Fruit fly (Drosophila melanogaster) whole organism, pupa: ENCODE results near the gene CG42395.

Experiments
- CG10348 ChIP-seq: fragments of 200-800 bp; sonication (Bioruptor generic); IDR thresholded peaks from 2 replicates; pipeline ENCODE4 v1.3.6; 2022; ENCODE audit warnings: missing biosample characterization, missing genetic modification characterization
- CG12605 ChIP-seq: fragments of 200-800 bp; sonication (Bioruptor generic); IDR thresholded peaks from 2 replicates; pipeline ENCODE4 v1.3.6; 2022; ENCODE audit warnings: missing biosample characterization, missing genetic modification characterization
- CG13204 ChIP-seq: fragments of 200-800 bp; sonication (Bioruptor generic); optimal IDR thresholded peaks from 2 replicates; lab custom pipeline; 2018; ENCODE audit warnings: missing biosample characterization, mild to moderate bottlenecking, missing genetic modification characterization, moderate library complexity
- CG14655 ChIP-seq: fragments of 200-800 bp; sonication (Bioruptor generic); optimal IDR thresholded peaks from 3 replicates; lab custom pipeline; 2017; ENCODE audit warnings: mild to moderate bottlenecking, missing biosample characterization, missing genetic modification reagents, missing genetic modification characterization
- CG15710 ChIP-seq: fragments of 200-800 bp; sonication (Bioruptor generic); optimal IDR thresholded peaks from 2 replicates; lab custom pipeline; 2018; ENCODE audit warnings: missing biosample characterization, mild to moderate bottlenecking, missing genetic modification characterization, moderate library complexity
- CG17806 ChIP-seq: fragments of 200-800 bp; sonication (Bioruptor generic); optimal IDR thresholded peaks from 2 replicates; lab custom pipeline; 2018; ENCODE audit warnings: missing biosample characterization, mild to moderate bottlenecking, missing genetic modification characterization, moderate library complexity
- CG32121 ChIP-seq: fragments of 200-800 bp; sonication (Bioruptor generic); IDR thresholded peaks from 2 replicates; pipeline ENCODE4 v1.3.6; 2022; ENCODE audit warnings: missing biosample characterization, missing genetic modification characterization
- CG34367 ChIP-seq: fragments of 200-800 bp; sonication (Bioruptor generic); optimal IDR thresholded peaks from 2 replicates; lab custom pipeline; 2018; ENCODE audit warnings: missing biosample characterization, mild to moderate bottlenecking, missing genetic modification characterization
- CG4496 ChIP-seq: fragments of 200-800 bp; sonication (Bioruptor generic); IDR thresholded peaks from 3 replicates; pipeline ENCODE4 v1.3.6; 2022; ENCODE audit warnings: missing biosample characterization, missing genetic modification characterization
- CG8159 ChIP-seq: fragments of 200-800 bp; sonication (Bioruptor generic); optimal IDR thresholded peaks from 3 replicates; lab custom pipeline; 2018; ENCODE audit warnings: missing biosample characterization, mild to moderate bottlenecking, missing genetic modification characterization, moderate library complexity
- CG8301 ChIP-seq: fragments of 200-800 bp; sonication (Bioruptor generic); optimal IDR thresholded peaks from 2 replicates; lab custom pipeline; 2018; ENCODE audit warnings: missing biosample characterization, mild to moderate bottlenecking, missing genetic modification characterization
- CG9948 ChIP-seq: fragments of 200-800 bp; sonication (Bioruptor generic); optimal IDR thresholded peaks from 2 replicates; lab custom pipeline; 2018; ENCODE audit warnings: missing biosample characterization, mild to moderate bottlenecking, missing genetic modification characterization, moderate library complexity
- D1 ChIP-seq: fragments of 200-800 bp; sonication (Bioruptor generic); optimal IDR thresholded peaks from 2 replicates; lab custom pipeline; 2018; ENCODE audit warnings: missing biosample characterization, mild to moderate bottlenecking, missing genetic modification characterization, moderate library complexity
- EcR ChIP-seq: fragments of 200-800 bp; sonication (Bioruptor generic); optimal IDR thresholded peaks from 3 replicates; lab custom pipeline; 2019; ENCODE audit warnings: missing biosample characterization, missing genetic modification characterization, mild to moderate bottlenecking, moderate library complexity, missing genetic modification reagents
- Ets98B ChIP-seq: fragments of 200-800 bp; sonication (Bioruptor generic); IDR thresholded peaks from 2 replicates; pipeline ENCODE4 v1.3.6; 2022; ENCODE audit warnings: missing biosample characterization, missing genetic modification characterization
- Pif1A ChIP-seq: fragments of 200-800 bp; sonication (Bioruptor generic); optimal IDR thresholded peaks from 3 replicates; lab custom pipeline; 2016; ENCODE audit warnings: missing biosample characterization, missing genetic modification characterization
- Pif1B ChIP-seq: fragments of 200-800 bp; sonication (Bioruptor generic); optimal IDR thresholded peaks from 3 replicates; lab custom pipeline; 2016; ENCODE audit warnings: missing biosample characterization, missing genetic modification characterization
- Snoo ChIP-seq: fragments of 200-800 bp; sonication (Bioruptor generic); optimal IDR thresholded peaks from 3 replicates; lab custom pipeline; 2017; ENCODE audit warnings: missing biosample characterization, mild to moderate bottlenecking, missing genetic modification characterization, inconsistent platforms
- fd96Ca ChIP-seq: fragments of 200-800 bp; sonication (Bioruptor generic); IDR thresholded peaks from 3 replicates; pipeline ENCODE4 v1.3.6; 2022; ENCODE audit warnings: missing biosample characterization, missing genetic modification characterization
- gl ChIP-seq: fragments of 200-800 bp; sonication (Bioruptor generic); optimal IDR thresholded peaks from 2 replicates; lab custom pipeline; 2018; ENCODE audit warnings: missing biosample characterization, mild to moderate bottlenecking, missing genetic modification characterization
- rn ChIP-seq: fragments of 200-800 bp; sonication (Bioruptor generic); IDR thresholded peaks from 2 replicates; pipeline ENCODE4 v1.3.6; 2022; ENCODE audit warnings: missing biosample characterization, missing genetic modification characterization

Gene CG42395

DNA sequence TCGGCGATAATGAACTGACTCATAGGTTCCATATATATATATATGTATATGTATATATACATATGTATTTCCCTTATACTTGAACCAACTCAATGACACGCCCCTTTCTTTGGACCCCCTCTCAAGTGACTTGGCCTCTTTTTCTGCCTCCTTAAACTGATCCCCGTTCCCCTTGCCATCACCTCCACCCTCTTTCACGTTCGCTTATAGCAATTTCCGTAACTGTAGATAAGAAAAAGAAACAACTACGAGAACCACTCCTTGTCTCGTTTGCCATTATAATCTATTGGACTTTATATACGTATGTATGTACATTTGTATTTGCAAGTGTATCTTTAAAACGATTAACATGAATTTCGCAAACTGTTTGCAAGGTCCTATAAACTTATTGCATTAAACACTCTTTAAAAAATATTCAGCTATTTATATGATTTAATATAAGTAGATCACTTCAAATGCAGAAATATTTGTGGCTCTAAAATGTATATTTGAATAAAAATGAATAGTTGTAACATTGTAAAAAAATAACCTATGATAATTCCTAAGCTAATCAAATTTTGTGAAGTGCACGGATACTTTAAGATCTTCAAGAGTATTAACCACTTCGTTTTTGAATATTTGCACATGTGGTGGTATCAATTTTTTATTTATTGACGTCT, 6.7 kb upstream of the CG42395 start:
- no peak for TF ChIP-seq rn
- peak; percentile 49; the same call in 1 of the 3 replicates for TF ChIP-seq CG4496 (GFP tag; lab: Robert Waterston, UW)
- no peak for TF ChIP-seq CG12605 (GFP tag; lab: Robert Waterston, UW)
- TF ChIP-seq CG34367: peak; percentile 68
- TF ChIP-seq Pif1B: peak; percentile 27
- TF ChIP-seq Pif1A (GFP tag; lab: Kevin White, UChicago): peak; percentile 34
- no peak for TF ChIP-seq CG10348 (GFP tag; lab: Robert Waterston, UW)
- TF ChIP-seq CG8159 (tag; lab: Kevin White, UChicago): peak; percentile 82
- peak; percentile 73 for TF ChIP-seq CG8301 (tag; lab: Kevin White, UChicago)
- TF ChIP-seq EcR: no peak
- peak; percentile 69 for TF ChIP-seq CG9948 (tag; lab: Kevin White, UChicago)
- peak; percentile 28 for TF ChIP-seq gl
- peak; percentile 69 for TF ChIP-seq CG15710
- TF ChIP-seq CG17806: peak; percentile 63
- no peak for TF ChIP-seq D1 (tag; lab: Kevin White, UChicago)
- peak; percentile 53 for TF ChIP-seq Snoo (tag; lab: Kevin White, UChicago)
- peak; percentile 21; the same call in 1 of the 2 replicates for TF ChIP-seq Ets98B (GFP tag; lab: Robert Waterston, UW)
- no peak for TF ChIP-seq CG13204
- no peak for TF ChIP-seq fd96Ca (GFP tag; lab: Robert Waterston, UW)
- peak; percentile 82 for TF ChIP-seq CG14655 (GFP tag; lab: Kevin White, UChicago)
- TF ChIP-seq CG32121 (GFP tag; lab: Robert Waterston, UW): 0 out of 2 replicates have a peak, but pooled peaks have one; percentile 20

DNA sequence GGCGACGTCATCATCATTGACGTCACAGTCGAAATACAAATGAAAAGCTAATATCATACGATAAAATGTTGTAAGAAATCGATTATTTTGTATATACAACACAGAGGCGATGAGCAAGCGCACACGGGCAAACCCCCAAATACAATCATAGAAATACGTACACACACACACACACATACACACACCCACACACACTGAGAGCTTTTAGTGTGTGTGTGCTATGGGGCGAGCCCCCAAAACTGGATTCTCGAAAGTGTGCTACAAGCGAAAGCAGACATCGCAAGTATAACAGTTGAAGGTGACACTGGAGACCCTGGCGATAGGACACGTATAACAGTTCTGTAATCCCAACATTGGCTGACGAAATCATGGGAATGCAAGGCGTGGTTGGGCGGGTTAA, 5.8 kb upstream of the CG42395 start:
- no peak for TF ChIP-seq CG9948 (tag; lab: Kevin White, UChicago)
- peak; percentile 6 for TF ChIP-seq CG13204
- TF ChIP-seq Snoo (tag; lab: Kevin White, UChicago): peak; percentile 6
- TF ChIP-seq Pif1A (GFP tag; lab: Kevin White, UChicago): no peak
- no peak for TF ChIP-seq fd96Ca (GFP tag; lab: Robert Waterston, UW)
- no peak for TF ChIP-seq Ets98B (GFP tag; lab: Robert Waterston, UW)
- no peak for TF ChIP-seq CG32121 (GFP tag; lab: Robert Waterston, UW)
- TF ChIP-seq CG4496 (GFP tag; lab: Robert Waterston, UW): 0 out of 3 replicates have a peak, but pooled peaks have one; percentile 8
- peak; percentile 79 for TF ChIP-seq EcR
- TF ChIP-seq, all 21 proteins: peak for 4

DNA sequence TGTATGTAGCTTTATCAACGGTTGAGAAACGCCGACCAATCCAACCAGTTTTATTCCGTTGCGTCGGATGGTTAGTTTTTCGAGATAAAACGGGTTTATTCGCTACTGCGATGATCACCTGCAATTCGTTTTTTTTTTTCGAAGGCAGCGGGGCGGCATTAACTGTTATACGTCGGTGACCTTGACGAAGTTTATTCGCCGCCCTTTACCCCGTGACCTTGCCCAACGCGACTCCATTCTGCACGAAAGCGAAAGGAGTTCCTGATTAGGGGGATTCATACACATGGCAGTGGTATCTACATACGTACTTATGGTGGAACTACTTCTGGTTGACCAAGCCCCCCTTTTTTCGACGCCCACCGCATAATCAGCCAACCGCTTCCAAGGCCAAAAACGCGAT, 4.5 kb upstream of the CG42395 start:
- TF ChIP-seq CG15710: no peak
- no peak for TF ChIP-seq CG34367
- peak; percentile 92 for TF ChIP-seq EcR
- TF ChIP-seq CG8301 (tag; lab: Kevin White, UChicago): no peak
- no peak for TF ChIP-seq CG14655 (GFP tag; lab: Kevin White, UChicago)
- TF ChIP-seq CG4496 (GFP tag; lab: Robert Waterston, UW): 0 out of 3 replicates have a peak, but pooled peaks have one; percentile 11
- peak; percentile 9; the same call in 1 of the 3 replicates for TF ChIP-seq fd96Ca (GFP tag; lab: Robert Waterston, UW)

DNA sequence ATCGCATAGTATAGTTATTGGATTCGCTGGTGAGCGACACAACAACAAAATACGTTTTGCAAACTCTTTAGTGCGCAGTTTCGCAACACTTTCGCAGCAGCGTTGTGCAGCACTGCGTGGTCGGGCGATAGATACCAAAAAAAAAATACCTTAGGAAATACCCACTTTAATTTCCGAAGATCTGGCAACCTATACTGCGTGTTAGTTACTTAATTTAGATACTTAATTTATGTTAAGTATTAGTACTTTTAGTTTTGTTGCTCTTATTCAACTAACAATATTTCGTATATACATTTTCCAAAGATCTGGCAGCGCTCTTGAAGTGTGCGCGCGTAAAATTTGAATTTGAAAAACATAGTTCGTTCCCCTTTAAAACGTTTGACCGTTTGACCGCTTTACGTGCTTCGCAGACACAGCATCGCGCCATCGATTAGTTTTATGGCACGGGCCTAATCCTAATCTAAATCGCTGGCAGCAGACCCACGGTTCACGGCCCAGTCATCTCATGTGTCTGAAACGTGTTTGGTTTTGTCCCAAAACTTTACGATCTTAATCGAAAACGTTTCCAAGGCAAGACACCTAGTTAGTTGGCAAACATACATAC, 4.0 kb upstream of the CG42395 start, which contains the start of gene LPCAT:
Gene LPCAT, minus strand, starts transcription at position 70 of the 604 bp plus-strand sequence.
- peak; percentile 63 for TF ChIP-seq CG32121 (GFP tag; lab: Robert Waterston, UW)
- TF ChIP-seq Pif1A (GFP tag; lab: Kevin White, UChicago): peak; percentile 43
- peak; percentile 77 for TF ChIP-seq fd96Ca (GFP tag; lab: Robert Waterston, UW)
- TF ChIP-seq CG8301 (tag; lab: Kevin White, UChicago): peak; percentile 27
- TF ChIP-seq CG14655 (GFP tag; lab: Kevin White, UChicago): peak; percentile 34
- TF ChIP-seq CG9948 (tag; lab: Kevin White, UChicago): peak; percentile 43
- TF ChIP-seq D1 (tag; lab: Kevin White, UChicago): no peak
- TF ChIP-seq CG10348 (GFP tag; lab: Robert Waterston, UW): 0 out of 2 replicates have a peak, but pooled peaks have one; percentile 18
- peak; percentile 84 for TF ChIP-seq CG4496 (GFP tag; lab: Robert Waterston, UW)
- peak; percentile 34 for TF ChIP-seq CG15710
- peak; percentile 56 for TF ChIP-seq rn
- TF ChIP-seq CG8159 (tag; lab: Kevin White, UChicago): peak; percentile 68
- TF ChIP-seq Snoo (tag; lab: Kevin White, UChicago): peak; percentile 63
- TF ChIP-seq CG12605 (GFP tag; lab: Robert Waterston, UW): no peak
- no peak for TF ChIP-seq Pif1B
- TF ChIP-seq CG13204: no peak
- no peak for TF ChIP-seq EcR
- no peak for TF ChIP-seq CG34367
- TF ChIP-seq Ets98B (GFP tag; lab: Robert Waterston, UW): peak; percentile 56
- TF ChIP-seq gl: no peak
- TF ChIP-seq CG17806: peak; percentile 58

DNA sequence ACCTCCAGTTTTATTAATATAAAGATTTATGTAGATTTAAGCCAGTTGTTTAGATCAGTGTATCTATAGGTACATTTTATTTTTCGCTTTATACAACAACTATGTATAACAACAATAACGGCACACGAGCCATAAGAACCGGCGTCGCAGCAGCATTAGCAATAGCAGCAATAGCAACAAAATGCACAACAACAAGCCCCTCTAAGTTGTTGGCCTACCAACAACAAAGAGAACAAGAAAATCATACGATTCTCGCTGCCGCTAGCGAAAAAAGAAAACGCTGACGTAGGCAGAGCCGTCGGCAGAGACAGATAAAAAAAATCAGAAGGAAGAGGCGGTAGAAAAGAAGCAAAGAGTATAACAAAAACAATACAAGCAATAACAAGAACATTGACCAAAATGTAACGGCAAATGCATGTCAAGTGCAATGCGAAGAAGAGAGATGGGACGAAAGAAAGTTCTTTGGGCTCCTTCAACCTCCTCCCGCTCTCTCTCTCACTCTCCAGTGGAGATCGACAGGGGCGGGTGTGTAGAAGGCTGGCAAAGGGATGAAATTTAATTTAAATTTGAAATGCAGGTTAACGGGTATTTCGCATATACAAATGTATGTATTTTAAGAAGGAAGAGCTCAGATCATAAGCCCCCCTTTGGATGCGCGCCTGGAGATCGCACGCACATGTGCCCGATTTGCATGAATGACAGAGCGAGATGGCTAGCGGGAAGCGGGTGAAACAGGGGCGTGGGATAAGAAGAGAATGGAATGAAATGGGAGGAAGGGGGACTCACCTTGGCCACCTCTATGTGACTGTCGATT, 2.9 kb upstream of the CG42395 start:
- TF ChIP-seq fd96Ca (GFP tag; lab: Robert Waterston, UW) (peak; percentile 99), CG8301 (tag; lab: Kevin White, UChicago) (peak; percentile 99), D1 (tag; lab: Kevin White, UChicago) (peak; percentile 94), Pif1B (peak; percentile 99), CG12605 (GFP tag; lab: Robert Waterston, UW) (peak; percentile 97), CG13204 (peak; percentile 94), CG15710 (peak; percentile 99), CG32121 (GFP tag; lab: Robert Waterston, UW) (peak; percentile 97), CG34367 (peak; percentile 98), CG9948 (tag; lab: Kevin White, UChicago) (peak; percentile 98), CG14655 (GFP tag; lab: Kevin White, UChicago) (peak; percentile 99), Snoo (tag; lab: Kevin White, UChicago) (peak; percentile 99), Pif1A (GFP tag; lab: Kevin White, UChicago) (peak; percentile 99), CG17806 (peak; percentile 99), gl (peak; percentile 97), CG4496 (GFP tag; lab: Robert Waterston, UW) (peak; percentile 99), CG10348 (GFP tag; lab: Robert Waterston, UW) (peak; percentile 92), rn (peak; percentile 97), CG8159 (tag; lab: Kevin White, UChicago) (peak; percentile 98), Ets98B (GFP tag; lab: Robert Waterston, UW) (peak; percentile 99), EcR (peak; percentile 83)
